Fruit fly (Drosophila melanogaster) whole organism, wandering third instar larva: ENCODE data around the gene zyd.

ENCODE experiments used
- Abd-B ChIP-seq: fragments of >200 bp; optimal IDR thresholded peaks from 2 replicates; lab custom pipeline; 2017; ENCODE audit warnings: missing biosample characterization, missing genetic modification characterization
- CG32264 ChIP-seq: fragments of 200-800 bp; sonication (Bioruptor generic); optimal IDR thresholded peaks from 2 replicates; lab custom pipeline; 2016; ENCODE audit warnings: missing biosample characterization, missing genetic modification characterization
- CG9705 ChIP-seq: fragments of 200-800 bp; sonication (Bioruptor generic); optimal IDR thresholded peaks from 2 replicates; lab custom pipeline; 2018; ENCODE audit warnings: missing biosample characterization, mild to moderate bottlenecking, missing genetic modification characterization
- CrebA ChIP-seq: fragments of 200-800 bp; sonication (Bioruptor generic); optimal IDR thresholded peaks from 2 replicates; lab custom pipeline; 2016; ENCODE audit warnings: missing biosample characterization, mild to moderate bottlenecking, missing genetic modification characterization, borderline replicate concordance
- Dfd ChIP-seq: fragments of >200 bp; optimal IDR thresholded peaks from 2 replicates; lab custom pipeline; 2017; ENCODE audit warnings: missing biosample characterization, missing genetic modification characterization
- Dif ChIP-seq: fragments of 200-275, 200-300 bp; sonication (Bioruptor generic); optimal IDR thresholded peaks from 2 replicates; lab custom pipeline; 2018; ENCODE audit warnings: missing biosample characterization, missing genetic modification characterization; ENCODE audit not compliant: partially characterized antibody
- GATAd ChIP-seq: sonication (Bioruptor generic); optimal IDR thresholded peaks from 2 replicates; lab custom pipeline; 2016; ENCODE audit warnings: missing biosample characterization, missing genetic modification characterization
- HLH106 ChIP-seq: fragments of 200-800 bp; optimal IDR thresholded peaks from 3 replicates; lab custom pipeline; 2019; ENCODE audit warnings: missing biosample characterization, mild to moderate bottlenecking, missing genetic modification characterization, moderate library complexity
- Hnf4 ChIP-seq: fragments of 200-800 bp; sonication (Bioruptor generic); optimal IDR thresholded peaks from 2 replicates; lab custom pipeline; 2016; ENCODE audit warnings: missing biosample characterization, mild to moderate bottlenecking, missing genetic modification characterization
- Hr78 ChIP-seq: fragments of >200 bp; optimal IDR thresholded peaks from 2 replicates; lab custom pipeline; 2017; ENCODE audit warnings: missing biosample characterization, missing genetic modification characterization
- Hr83 ChIP-seq: fragments of 200-300 bp; sonication (Bioruptor generic); optimal IDR thresholded peaks from 2 replicates; lab custom pipeline; 2016; ENCODE audit warnings: missing biosample characterization, mild to moderate bottlenecking, missing genetic modification characterization, moderate library complexity; ENCODE audit not compliant: poor library complexity, severe bottlenecking
- Myc ChIP-seq: fragments of >200 bp; optimal IDR thresholded peaks from 2 replicates; lab custom pipeline; 2017
- Rel ChIP-seq, 2 experiments: fragments of 200-800 bp; sonication (Bioruptor generic) in 1 of 2; optimal IDR thresholded peaks; 2 replicates in 1 of 2; 3 replicates in 1 of 2; lab custom pipeline; 2016 to 2019; ENCODE audit warnings: mild to moderate bottlenecking in 2 of 2, missing biosample characterization in 2 of 2, missing genetic modification characterization in 2 of 2, moderate library complexity in 1 of 2
- Sp1 ChIP-seq: fragments of 200-800 bp; sonication (Bioruptor generic); optimal IDR thresholded peaks from 3 replicates; lab custom pipeline; 2019; ENCODE audit warnings: missing biosample characterization, mild to moderate bottlenecking, missing genetic modification characterization, moderate library complexity
- brk ChIP-seq: fragments of 200-800 bp; sonication (Bioruptor generic); optimal IDR thresholded peaks from 2 replicates; lab custom pipeline; 2016; ENCODE audit warnings: missing biosample characterization, mild to moderate bottlenecking, missing genetic modification characterization
- dmrt93B ChIP-seq: fragments of 200-800 bp; sonication (Bioruptor generic); optimal IDR thresholded peaks from 2 replicates; lab custom pipeline; 2018; ENCODE audit warnings: missing biosample characterization, mild to moderate bottlenecking, missing genetic modification characterization
- dsf ChIP-seq: sonication (Bioruptor generic); optimal IDR thresholded peaks from 2 replicates; lab custom pipeline; 2016; ENCODE audit warnings: missing biosample characterization, missing genetic modification characterization, borderline replicate concordance
- ey ChIP-seq: fragments of 200-800 bp; sonication (Bioruptor generic); optimal IDR thresholded peaks from 2 replicates; lab custom pipeline; 2016; ENCODE audit warnings: missing biosample characterization, missing genetic modification characterization
- foxo ChIP-seq, 2 experiments: fragments of 200-800 bp; sonication (Bioruptor generic); optimal IDR thresholded peaks; 2 replicates in 1 of 2; 3 replicates in 1 of 2; lab custom pipeline; 2016 to 2017; ENCODE audit warnings: missing biosample characterization in 2 of 2, missing genetic modification characterization in 2 of 2
- fru ChIP-seq: fragments of 200-800 bp; sonication (Bioruptor generic); optimal IDR thresholded peaks from 3 replicates; lab custom pipeline; 2016; ENCODE audit warnings: missing biosample characterization, mild to moderate bottlenecking, missing genetic modification characterization
- jim ChIP-seq: fragments of 175-275, 200-325 bp; sonication (Bioruptor generic); optimal IDR thresholded peaks from 2 replicates; lab custom pipeline; 2016; ENCODE audit warnings: missing biosample characterization, mild to moderate bottlenecking, missing genetic modification characterization
- lola ChIP-seq: fragments of >200 bp; optimal IDR thresholded peaks from 2 replicates; lab custom pipeline; 2017; ENCODE audit warnings: missing biosample characterization, missing genetic modification characterization
- pan ChIP-seq: fragments of >200 bp; optimal IDR thresholded peaks from 2 replicates; lab custom pipeline; 2017
- psq ChIP-seq: fragments of 200-800 bp; sonication (Bioruptor generic); optimal IDR thresholded peaks from 3 replicates; lab custom pipeline; 2017; ENCODE audit warnings: missing biosample characterization, mild to moderate bottlenecking, missing genetic modification characterization, moderate library complexity
- rgr ChIP-seq: fragments of 200-800 bp; sonication (Bioruptor generic); optimal IDR thresholded peaks from 3 replicates; lab custom pipeline; 2016; ENCODE audit warnings: missing biosample characterization, mild to moderate bottlenecking, missing genetic modification characterization
- sage ChIP-seq: fragments of 200-800 bp; sonication (Bioruptor generic); optimal IDR thresholded peaks from 2 replicates; lab custom pipeline; 2016; ENCODE audit warnings: missing biosample characterization, mild to moderate bottlenecking, missing genetic modification characterization
- sv ChIP-seq: fragments of 200-800 bp; sonication (Bioruptor generic); optimal IDR thresholded peaks from 3 replicates; lab custom pipeline; 2016; ENCODE audit warnings: missing biosample characterization, missing genetic modification characterization
- tai ChIP-seq: sonication (Bioruptor generic); optimal IDR thresholded peaks from 2 replicates; lab custom pipeline; 2016; ENCODE audit warnings: missing biosample characterization, missing genetic modification characterization
- usp ChIP-seq: fragments of >200 bp; optimal IDR thresholded peaks from 2 replicates; lab custom pipeline; 2017; ENCODE audit warnings: missing biosample characterization, missing genetic modification characterization
- woc ChIP-seq: sonication (Bioruptor generic); optimal IDR thresholded peaks from 2 replicates; lab custom pipeline; 2016; ENCODE audit warnings: missing biosample characterization, mild to moderate bottlenecking, missing genetic modification characterization

The zyd gene

dm6 chrX:23022598-23022997 is at the start of gene zyd:
zyd (plus strand) TSS chrX:23022898.
- no peak for TF ChIP-seq Rel (GFP tag; optimal IDR thresholded peaks at IDR 0.05; lab: Kevin White, UChicago)
- TF ChIP-seq Rel (tag; optimal IDR thresholded peaks at IDR 0.05; lab: Kevin White, UChicago) = no peak
- no peak for TF ChIP-seq sage (GFP tag; lab: Kevin White, UChicago)
- no peak for TF ChIP-seq foxo (GFP tag; optimal IDR thresholded peaks at IDR 0.05; lab: Kevin White, UChicago)
- TF ChIP-seq CG32264 (GFP tag; lab: Kevin White, UChicago) = no peak
- TF ChIP-seq jim (GFP tag; lab: Kevin White, UChicago) = no peak
- no peak for TF ChIP-seq Myc (lab: Kevin White, UChicago)
- no peak for TF ChIP-seq dsf (GFP tag; lab: Kevin White, UChicago)
- TF ChIP-seq lola (GFP tag; lab: Kevin White, UChicago) = no peak
- TF ChIP-seq Sp1 (GFP tag; lab: Kevin White, UChicago) = no peak
- TF ChIP-seq Dfd (GFP tag; lab: Kevin White, UChicago) = no peak
- no peak for TF ChIP-seq Hr83 (GFP tag; lab: Kevin White, UChicago)
- no peak for TF ChIP-seq Abd-B
- TF ChIP-seq tai (GFP tag; lab: Kevin White, UChicago) = no peak
- TF ChIP-seq pan (lab: Kevin White, UChicago) = no peak

- TF ChIP-seq dmrt93B (GFP tag; lab: Kevin White, UChicago) (no peak), woc (GFP tag; lab: Kevin White, UChicago) (no peak), psq (GFP tag; lab: Kevin White, UChicago) (no peak), sv (no peak), brk (GFP tag; lab: Kevin White, UChicago) (no peak), HLH106 (tag; lab: Kevin White, UChicago) (no peak)
These were observed 41.2 kb upstream of the zyd start for dm6 chrX:22981508-22981907.

- TF ChIP-seq CG9705 (GFP tag; lab: Kevin White, UChicago) (no peak), HLH106 (tag; lab: Kevin White, UChicago) (peak; percentile 6), Hnf4 (no peak), dsf (GFP tag; lab: Kevin White, UChicago) (no peak), ey (GFP tag; lab: Kevin White, UChicago) (no peak), dmrt93B (GFP tag; lab: Kevin White, UChicago) (no peak), rgr (GFP tag; lab: Kevin White, UChicago) (no peak), GATAd (GFP tag; lab: Kevin White, UChicago) (no peak), fru (GFP tag; lab: Kevin White, UChicago) (peak; percentile 1)
These were observed 17.9 kb upstream of the zyd start, which contains the start of the genes stnA and stnB for dm6 chrX:23004598-23005469. stnA (minus strand) TSS chrX:23004648. stnB (minus strand) TSS chrX:23004648.

dm6 chrX:23006925-23007324 is 15.8 kb upstream of the zyd start:
- TF ChIP-seq pan (lab: Kevin White, UChicago) = no peak
- no peak for TF ChIP-seq CrebA
- TF ChIP-seq sv = no peak
- no peak for TF ChIP-seq Dif (GFP tag; lab: Kevin White, UChicago)
- TF ChIP-seq Hnf4 = no peak
- no peak for TF ChIP-seq dsf (GFP tag; lab: Kevin White, UChicago)
- TF ChIP-seq Abd-B = no peak
- no peak for TF ChIP-seq CG32264 (GFP tag; lab: Kevin White, UChicago)
- no peak for TF ChIP-seq sage (GFP tag; lab: Kevin White, UChicago)
- no peak for TF ChIP-seq GATAd (GFP tag; lab: Kevin White, UChicago)
- TF ChIP-seq ey (GFP tag; lab: Kevin White, UChicago) = no peak
- TF ChIP-seq Hr78 = no peak

dm6 chrX:23007399-23007798 is 15.3 kb upstream of the zyd start:
- no peak for TF ChIP-seq usp (GFP tag; lab: Kevin White, UChicago)
- TF ChIP-seq HLH106 (tag; lab: Kevin White, UChicago) = no peak
- TF ChIP-seq CrebA = no peak
- no peak for TF ChIP-seq dmrt93B (GFP tag; lab: Kevin White, UChicago)
- TF ChIP-seq foxo (GFP tag; optimal IDR thresholded peaks at IDR 0.05; lab: Kevin White, UChicago) = peak in 1 of 2 experiments; percentile 30
- peak; percentile 18 for TF ChIP-seq Hnf4
- TF ChIP-seq pan (lab: Kevin White, UChicago) = no peak
- TF ChIP-seq Abd-B = no peak
